Fruit fly (Drosophila melanogaster): ENCODE results near the gene Ugt35C1.
A peak's percentile ranks its signal among the peaks of the same experiment; 100 is the strongest.

Gene Ugt35C1

DNA sequence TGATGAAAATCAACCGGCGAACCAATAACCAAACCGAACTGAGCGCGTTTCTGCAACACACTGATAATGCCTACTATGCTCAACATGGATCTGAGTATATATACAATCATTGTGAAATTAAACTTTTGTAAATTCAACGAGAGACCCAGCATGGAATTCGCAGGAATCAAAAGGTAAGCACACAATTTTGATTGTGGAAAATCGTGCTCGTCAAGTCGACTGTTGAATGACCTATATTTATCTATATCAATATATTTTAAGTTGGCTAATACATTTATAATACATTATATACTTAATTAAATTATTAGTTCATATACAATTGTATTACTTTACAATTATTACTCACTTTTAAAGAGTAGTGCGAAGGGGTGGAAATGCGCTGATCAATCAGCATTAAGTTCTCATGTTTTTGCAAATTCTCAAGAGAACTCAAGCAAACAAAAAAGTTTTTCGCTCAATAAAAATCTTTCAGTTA, 25.7 kb upstream of the Ugt35C1 start, which contains the start of gene Ugt302K1 (continued):
- TF ChIP-seq emc (GFP tag; optimal IDR thresholded peaks at IDR 0.05) (no peak), slp2 (GFP tag; optimal IDR thresholded peaks at IDR 0.05) (no peak), CG6272 (GFP tag; IDR thresholded peaks at IDR 0.05) (no peak), CG2875 (GFP tag; optimal IDR thresholded peaks at IDR 0.05) (no peak), Fer2 (tag; optimal IDR thresholded peaks at IDR 0.05) (no peak), CG12769 (tag; optimal IDR thresholded peaks at IDR 0.05) (peak; percentile 13), dysf (GFP tag; IDR thresholded peaks at IDR 0.05) (peak; percentile 36; the same call in 1 of the 3 replicates), MESR4 (GFP tag; optimal IDR thresholded peaks at IDR 0.05) (no peak), Pdp1 (GFP tag; optimal IDR thresholded peaks at IDR 0.05) (no peak), nerfin-1 (tag; optimal IDR thresholded peaks at IDR 0.05) (no peak), CG16815 (GFP tag; optimal IDR thresholded peaks at IDR 0.05) (no peak), ash1 (GFP tag; optimal IDR thresholded peaks at IDR 0.05) (no peak), bigmax (GFP tag; optimal IDR thresholded peaks at IDR 0.05) (no peak), CG11504 (tag; optimal IDR thresholded peaks at IDR 0.05) (no peak), CG18599 (GFP tag; optimal IDR thresholded peaks at IDR 0.05) (peak; percentile 66), CG33557 (GFP tag; optimal IDR thresholded peaks at IDR 0.05) (no peak), CG11247 (GFP tag; IDR thresholded peaks at IDR 0.05) (no peak), CG14014 (GFP tag; IDR thresholded peaks at IDR 0.05) (no peak), ato (GFP tag; IDR thresholded peaks at IDR 0.05; ENCODE audit: partially characterized antibody) (no peak), sima (GFP tag; optimal IDR thresholded peaks at IDR 0.05) (no peak), fd96Cb (tag; optimal IDR thresholded peaks at IDR 0.05) (no peak), CG2889 (GFP tag; IDR thresholded peaks at IDR 0.05) (no peak), pan (optimal IDR thresholded peaks at IDR 0.05) (no peak), pan (GFP tag; optimal IDR thresholded peaks at IDR 0.05 in 1 of 2, IDR thresholded peaks at IDR 0.05 in 1 of 2) (no peak), CG7839 (tag; optimal IDR thresholded peaks at IDR 0.05) (peak; percentile 47), PHDP (tag; optimal IDR thresholded peaks at IDR 0.05) (no peak)

DNA sequence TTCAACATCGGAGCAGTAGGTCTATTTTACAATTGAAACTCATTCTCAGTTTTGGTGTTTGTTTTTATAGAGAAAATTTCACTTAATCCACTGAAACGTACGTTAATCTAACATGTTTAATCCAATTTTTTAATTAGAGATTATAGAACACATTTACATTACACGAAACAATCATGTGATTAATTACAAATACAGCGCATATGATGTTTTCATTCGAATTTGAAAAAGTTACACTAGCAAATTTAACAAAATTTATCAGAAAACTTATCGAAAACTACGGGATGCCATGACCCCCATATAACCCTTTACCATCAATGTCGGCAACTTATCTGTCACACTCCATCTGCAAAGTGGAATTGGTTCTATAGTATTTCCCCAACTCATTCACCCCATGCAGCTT, 17.0 kb upstream of the Ugt35C1 start, which contains the start of gene CheA86a:
Gene CheA86a, minus strand, starts transcription at position 101 of the 400 bp plus-strand sequence.
- TF ChIP-seq CG3163 (GFP tag; optimal IDR thresholded peaks at IDR 0.05) (no peak), CG2199 (GFP tag; IDR thresholded peaks at IDR 0.05) (no peak), CG4328 (GFP tag; optimal IDR thresholded peaks at IDR 0.05) (no peak), MBD-R2 (GFP tag; IDR thresholded peaks at IDR 0.05) (no peak), Hr39 (optimal IDR thresholded peaks at IDR 0.05) (no peak), Six4 (GFP tag; optimal IDR thresholded peaks at IDR 0.05) (no peak), CG31441 (GFP tag; IDR thresholded peaks at IDR 0.05) (no peak), CG4707 (GFP tag; optimal IDR thresholded peaks at IDR 0.05) (no peak), grn (GFP tag; optimal IDR thresholded peaks at IDR 0.05) (no peak), CG15601 (tag; optimal IDR thresholded peaks at IDR 0.05) (no peak), aop (GFP tag; IDR thresholded peaks at IDR 0.05) (no peak), CG4854 (GFP tag; optimal IDR thresholded peaks at IDR 0.05) (no peak)

DNA sequence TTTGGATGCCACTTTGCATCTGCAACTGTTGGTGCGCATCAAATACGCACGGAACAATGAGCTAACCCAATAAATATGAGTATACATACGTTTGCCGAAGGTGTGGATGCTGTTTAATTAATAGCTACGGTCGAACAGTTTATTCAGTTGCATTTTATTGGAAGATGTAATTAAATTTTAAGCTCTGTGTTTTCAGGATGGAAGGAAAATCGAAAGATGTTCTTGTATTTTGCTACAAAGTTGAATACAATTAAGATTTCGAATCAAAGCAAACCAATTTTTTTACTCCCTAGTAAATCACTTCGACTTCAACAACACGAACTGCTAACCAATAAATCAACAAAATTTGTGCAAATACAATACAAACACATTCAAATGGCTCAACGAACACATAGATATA, 8.7 kb upstream of the Ugt35C1 start, which contains the start of gene mAcon2:
Gene mAcon2, plus strand, starts transcription at position 301 of the 400 bp plus-strand sequence.
- no peak for TF ChIP-seq CG15011 (GFP tag; optimal IDR thresholded peaks at IDR 0.05)
- no peak for TF ChIP-seq ato (GFP tag; IDR thresholded peaks at IDR 0.05; ENCODE audit: partially characterized antibody)
- TF ChIP-seq CG2116 (GFP tag; optimal IDR thresholded peaks at IDR 0.05): no peak
- no peak for TF ChIP-seq ash1 (GFP tag; optimal IDR thresholded peaks at IDR 0.05)
- no peak for TF ChIP-seq Hmr (GFP tag; optimal IDR thresholded peaks at IDR 0.05)
- TF ChIP-seq gem (tag; optimal IDR thresholded peaks at IDR 0.05): no peak
- TF ChIP-seq B-H1 (GFP tag; IDR thresholded peaks at IDR 0.05): no peak
- TF ChIP-seq Fer3 (tag; optimal IDR thresholded peaks at IDR 0.05): no peak
- no peak for TF ChIP-seq Neu2 (GFP tag; optimal IDR thresholded peaks at IDR 0.05; ENCODE audit: borderline replicate concordance)
- no peak for TF ChIP-seq YL-1 (GFP tag; optimal IDR thresholded peaks at IDR 0.05)
- no peak for TF ChIP-seq HLHmδ (GFP tag; optimal IDR thresholded peaks at IDR 0.05)
- TF ChIP-seq eyg (GFP tag; optimal IDR thresholded peaks at IDR 0.05): no peak
- no peak for TF ChIP-seq D19B (GFP tag; optimal IDR thresholded peaks at IDR 0.05)
- no peak for TF ChIP-seq so (GFP tag; IDR thresholded peaks at IDR 0.05)
- no peak for TF ChIP-seq CG6689 (GFP tag; IDR thresholded peaks at IDR 0.05)
